Worm (Caenorhabditis elegans): ENCODE data around the gene Y49F6B.20.

- TF ChIP-seq W03F9.2 (tag; optimal IDR thresholded peaks at IDR 0.05), result peak; percentile 74
- TF ChIP-seq him-1 (tag; optimal IDR thresholded peaks at IDR 0.05), result peak; percentile 36
Observed at ce11 chrII:3502520-3503323, 32.3 kb upstream of the Y49F6B.20 start, which contains the start of the genes col-71 and Y49F6B.2.
